Worm (Caenorhabditis elegans): ENCODE measurements around the gene cit-1.1.

The cit-1.1 gene

ce11 chrIII:7958085-7958484 lies 51.5 kb downstream of the cit-1.1 start, which contains the start of gene C29E4.11 (continued):
- TF ChIP-seq unc-62 (GFP tag; optimal IDR thresholded peaks at IDR 0.05), result no peak
- no peak for TF ChIP-seq aly-2 (tag; optimal IDR thresholded peaks at IDR 0.05)
- no peak for TF ChIP-seq nhr-19 (GFP tag; conservative IDR thresholded peaks at IDR 0.05)
- TF ChIP-seq lir-3 (tag; optimal IDR thresholded peaks at IDR 0.05; ENCODE audit: poor library complexity), result no peak
- no peak for TF ChIP-seq egl-27 (tag; optimal IDR thresholded peaks at IDR 0.05)
- no peak for TF ChIP-seq hlh-17 (GFP tag; optimal IDR thresholded peaks at IDR 0.05; ENCODE audit: borderline replicate concordance)
- TF ChIP-seq efl-3 (GFP tag; optimal IDR thresholded peaks at IDR 0.05), result no peak
- peak in 1 of 2 experiments; percentile 13 for TF ChIP-seq lin-35 (GFP tag; optimal IDR thresholded peaks at IDR 0.05)
- TF ChIP-seq grh-1 (GFP tag; IDR thresholded peaks at IDR 0.05), result no peak
- no peak for TF ChIP-seq ceh-90 (tag; optimal IDR thresholded peaks at IDR 0.05)
- no peak for TF ChIP-seq snpc-4 (tag; optimal IDR thresholded peaks at IDR 0.05)
- TF ChIP-seq nhr-76 (tag; optimal IDR thresholded peaks at IDR 0.05), result no peak
- no peak for TF ChIP-seq nhr-84 (tag; optimal IDR thresholded peaks at IDR 0.05)
- TF ChIP-seq hpl-2 (GFP tag; optimal IDR thresholded peaks at IDR 0.05), result no peak
- no peak for TF ChIP-seq alr-1 (tag; optimal IDR thresholded peaks at IDR 0.05; ENCODE audit: borderline replicate concordance)
- no peak for TF ChIP-seq ces-1 (GFP tag; optimal IDR thresholded peaks at IDR 0.05)
- peak; percentile 28 for TF ChIP-seq mep-1 (tag; optimal IDR thresholded peaks at IDR 0.05)
- no peak for TF ChIP-seq egl-13 (tag; optimal IDR thresholded peaks at IDR 0.05)
- TF ChIP-seq unc-30 (tag; optimal IDR thresholded peaks at IDR 0.05), result no peak
- TF ChIP-seq lin-15B (tag; optimal IDR thresholded peaks at IDR 0.05), result no peak
- TF ChIP-seq aha-1 (tag; optimal IDR thresholded peaks at IDR 0.05), result no peak
- no peak for TF ChIP-seq dsc-1 (tag; optimal IDR thresholded peaks at IDR 0.05)
- TF ChIP-seq pqm-1 (tag; optimal IDR thresholded peaks at IDR 0.05), result no peak
- TF ChIP-seq elt-2 (tag; optimal IDR thresholded peaks at IDR 0.05), result no peak
- TF ChIP-seq sptf-1 (tag; optimal IDR thresholded peaks at IDR 0.05), result no peak
- TF ChIP-seq C16A3.4 (tag; optimal IDR thresholded peaks at IDR 0.05), result no peak
- TF ChIP-seq skn-1 (tag; optimal IDR thresholded peaks at IDR 0.05), result no peak
- TF ChIP-seq fkh-4 (tag; optimal IDR thresholded peaks at IDR 0.05; ENCODE audit: borderline replicate concordance), result no peak
- TF ChIP-seq C04F5.9 (tag; optimal IDR thresholded peaks at IDR 0.05), result no peak
- TF ChIP-seq ceh-63 (GFP tag; optimal IDR thresholded peaks at IDR 0.05), result no peak
- TF ChIP-seq pag-3 (tag; optimal IDR thresholded peaks at IDR 0.05; ENCODE audit: borderline replicate concordance, insufficient read depth), result no peak
- no peak for TF ChIP-seq sup-37 (GFP tag; optimal IDR thresholded peaks at IDR 0.05)
- no peak for TF ChIP-seq tbx-2 (tag; optimal IDR thresholded peaks at IDR 0.05)
- TF ChIP-seq xbp-1 (tag; optimal IDR thresholded peaks at IDR 0.05), result no peak
- no peak for TF ChIP-seq Y116A8C.19 (tag; optimal IDR thresholded peaks at IDR 0.05; ENCODE audit: borderline replicate concordance)
- TF ChIP-seq swsn-7 (tag; optimal IDR thresholded peaks at IDR 0.05), result peak; percentile 11
- no peak for TF ChIP-seq ets-5 (GFP tag; IDR thresholded peaks at IDR 0.05)
- no peak for TF ChIP-seq nhr-77 (tag; optimal IDR thresholded peaks at IDR 0.05)
- no peak for TF ChIP-seq pax-3 (tag; optimal IDR thresholded peaks at IDR 0.05)
- TF ChIP-seq ceh-88 (GFP tag; IDR thresholded peaks at IDR 0.05), result no peak
- TF ChIP-seq unc-98 (GFP tag; IDR thresholded peaks at IDR 0.05), result no peak
- no peak for TF ChIP-seq ceh-8 (GFP tag; optimal IDR thresholded peaks at IDR 0.05)
- TF ChIP-seq ztf-11 (tag; optimal IDR thresholded peaks at IDR 0.05), result no peak
- TF ChIP-seq nhr-28 (tag; optimal IDR thresholded peaks at IDR 0.05), result no peak
- TF ChIP-seq fkh-8 (tag; optimal IDR thresholded peaks at IDR 0.05), result no peak
- TF ChIP-seq nhr-85 (tag), result no peak
- no peak for TF ChIP-seq rnt-1 (tag; optimal IDR thresholded peaks at IDR 0.05)
- TF ChIP-seq lin-13 (GFP tag; optimal IDR thresholded peaks at IDR 0.05), result no peak
- TF ChIP-seq nhr-71 (tag; optimal IDR thresholded peaks at IDR 0.05), result peak; percentile 31
- no peak for TF ChIP-seq nhr-47 (tag; optimal IDR thresholded peaks at IDR 0.05)
- peak; percentile 2 for TF ChIP-seq blmp-1 (tag; optimal IDR thresholded peaks at IDR 0.05)
- TF ChIP-seq ama-1 (optimal IDR thresholded peaks at IDR 0.05), result no peak
- no peak for TF ChIP-seq mdl-1 (tag; optimal IDR thresholded peaks at IDR 0.05)
- TF ChIP-seq F16B12.6 (tag; optimal IDR thresholded peaks at IDR 0.05), result no peak
